Fruit fly (Drosophila melanogaster) whole organism, embryonic: ENCODE measurements around the gene Hecw.

ENCODE experiments used
- Atf-2 ChIP-seq: fragments of 200-800 bp; sonication (Bioruptor generic); optimal IDR thresholded peaks from 2 replicates; lab custom pipeline; 2016; ENCODE audit warnings: missing biosample characterization, missing genetic modification characterization
- Awh ChIP-seq: fragments of 200-800 bp; sonication (Bioruptor generic); IDR thresholded peaks from 2 replicates; pipeline ENCODE4, ENCODE4 v1.3.6; 2022; ENCODE audit warnings: missing biosample characterization, missing genetic modification characterization
- CG11085 ChIP-seq: fragments of 200-800 bp; sonication (Bioruptor generic); IDR thresholded peaks from 2 replicates; pipeline ENCODE4 v1.3.6; 2022; ENCODE audit warnings: missing biosample characterization, missing genetic modification characterization
- CG11456 ChIP-seq: fragments of 200-800 bp; sonication (Bioruptor generic); IDR thresholded peaks from 3 replicates; pipeline ENCODE4 v1.3.6; 2022; ENCODE audit warnings: missing biosample characterization, missing genetic modification characterization
- CG12299 ChIP-seq: fragments of 200-800 bp; sonication (Bioruptor generic); optimal IDR thresholded peaks from 2 replicates; lab custom pipeline; 2018; ENCODE audit warnings: missing biosample characterization, mild to moderate bottlenecking, missing genetic modification characterization
- CG12942 ChIP-seq: fragments of 200-800 bp; sonication (Bioruptor generic); optimal IDR thresholded peaks from 3 replicates; lab custom pipeline; 2016; ENCODE audit warnings: missing biosample characterization, missing genetic modification characterization
- CG15073 ChIP-seq: fragments of 200-800 bp; sonication (Bioruptor generic); optimal IDR thresholded peaks from 2 replicates; lab custom pipeline; 2016; ENCODE audit warnings: missing biosample characterization, missing genetic modification characterization
- CG15601 ChIP-seq: fragments of 200-800 bp; sonication (Bioruptor generic); optimal IDR thresholded peaks from 3 replicates; lab custom pipeline; 2019; ENCODE audit warnings: missing biosample characterization, mild to moderate bottlenecking, missing genetic modification characterization, moderate library complexity
- CG16779 ChIP-seq: fragments of 200-800 bp; sonication (Bioruptor generic); IDR thresholded peaks from 2 replicates; pipeline ENCODE4 v1.3.6; 2022; ENCODE audit warnings: missing biosample characterization, missing genetic modification characterization
- CG16863 ChIP-seq: fragments of 200-800 bp; sonication (Bioruptor generic); optimal IDR thresholded peaks from 3 replicates; lab custom pipeline; 2016; ENCODE audit warnings: missing biosample characterization, missing genetic modification characterization
- CG17912 ChIP-seq: fragments of 200-800 bp; sonication (Bioruptor generic); optimal IDR thresholded peaks from 2 replicates; lab custom pipeline; 2018; ENCODE audit warnings: missing biosample characterization, mild to moderate bottlenecking, missing genetic modification characterization
- CG2202 ChIP-seq: fragments of 200-800 bp; sonication (Bioruptor generic); optimal IDR thresholded peaks from 2 replicates; lab custom pipeline; 2018; ENCODE audit warnings: missing biosample characterization, mild to moderate bottlenecking, missing genetic modification characterization
- CG2678 ChIP-seq: fragments of 200-800 bp; sonication (Bioruptor generic); optimal IDR thresholded peaks from 3 replicates; lab custom pipeline; 2019; ENCODE audit warnings: missing biosample characterization, mild to moderate bottlenecking, missing genetic modification characterization, moderate library complexity
- CG3163 ChIP-seq: fragments of 200-800 bp; sonication (Bioruptor generic); optimal IDR thresholded peaks from 3 replicates; lab custom pipeline; 2016; ENCODE audit warnings: missing biosample characterization, missing genetic modification characterization
- CG32767 ChIP-seq: fragments of 200-800 bp; sonication (Bioruptor generic); IDR thresholded peaks from 2 replicates; pipeline ENCODE4 v1.3.6; 2022; ENCODE audit warnings: missing biosample characterization, missing genetic modification characterization
- CG34224 ChIP-seq: fragments of 200-800 bp; sonication (Bioruptor generic); IDR thresholded peaks from 3 replicates; pipeline ENCODE4 v1.3.6; 2022; ENCODE audit warnings: missing biosample characterization, missing genetic modification characterization; ENCODE audit not compliant: partially characterized antibody
- CG4282 ChIP-seq: fragments of 200-800 bp; sonication (Bioruptor generic); optimal IDR thresholded peaks from 2 replicates; lab custom pipeline; 2016; ENCODE audit warnings: missing biosample characterization, missing genetic modification characterization
- CG6689 ChIP-seq: fragments of 200-800 bp; sonication (Bioruptor generic); IDR thresholded peaks from 2 replicates; pipeline ENCODE4 v1.3.6; 2022; ENCODE audit warnings: missing biosample characterization, missing genetic modification characterization
- CG7271 ChIP-seq: fragments of 200-800 bp; sonication (Bioruptor generic); optimal IDR thresholded peaks from 2 replicates; lab custom pipeline; 2018; ENCODE audit warnings: missing biosample characterization, mild to moderate bottlenecking, missing genetic modification characterization, moderate library complexity
- CG7357 ChIP-seq: fragments of 200-800 bp; sonication (Bioruptor generic); IDR thresholded peaks from 3 replicates; pipeline ENCODE4 v1.3.6; 2022; ENCODE audit warnings: missing biosample characterization, missing genetic modification characterization
- CG7372 ChIP-seq: fragments of 200-800 bp; sonication (Bioruptor generic); IDR thresholded peaks from 2 replicates; pipeline ENCODE4 v1.3.6; 2022; ENCODE audit warnings: missing biosample characterization, missing genetic modification characterization
- CG7745 ChIP-seq: fragments of 200-800 bp; sonication (Bioruptor generic); optimal IDR thresholded peaks from 2 replicates; lab custom pipeline; 2018; ENCODE audit warnings: missing biosample characterization, mild to moderate bottlenecking, missing genetic modification characterization, moderate library complexity
- CG7987 ChIP-seq: fragments of 200-800 bp; sonication (Bioruptor generic); optimal IDR thresholded peaks from 2 replicates; lab custom pipeline; 2018; ENCODE audit warnings: missing biosample characterization, mild to moderate bottlenecking, missing genetic modification characterization, moderate library complexity
- CG8089 ChIP-seq: fragments of 200-800 bp; sonication (Bioruptor generic); optimal IDR thresholded peaks from 3 replicates; lab custom pipeline; 2016; ENCODE audit warnings: missing biosample characterization, missing genetic modification characterization
- CG8290 ChIP-seq, 3 experiments: fragments of 200-800 bp; sonication (Bioruptor generic); optimal IDR thresholded peaks; 2 replicates each; lab custom pipeline; 2016 to 2019; ENCODE audit warnings: missing biosample characterization in 3 of 3, missing genetic modification characterization in 3 of 3, mild to moderate bottlenecking in 2 of 3, moderate library complexity in 1 of 3
- CG8359 ChIP-seq: fragments of 200-800 bp; sonication (Bioruptor generic); optimal IDR thresholded peaks from 2 replicates; lab custom pipeline; 2017; ENCODE audit warnings: missing biosample characterization, mild to moderate bottlenecking, missing genetic modification characterization, borderline replicate concordance
- CG8924 ChIP-seq: fragments of 200-800 bp; optimal IDR thresholded peaks from 3 replicates; lab custom pipeline; 2019; ENCODE audit warnings: missing biosample characterization, mild to moderate bottlenecking, missing genetic modification characterization, moderate library complexity
- CG8944 ChIP-seq: fragments of 200-800 bp; sonication (Bioruptor generic); optimal IDR thresholded peaks from 3 replicates; lab custom pipeline; 2016; ENCODE audit warnings: missing biosample characterization, missing genetic modification characterization
- Ets97D ChIP-seq: fragments of 200-800 bp; sonication (Bioruptor generic); optimal IDR thresholded peaks from 3 replicates; lab custom pipeline; 2016; ENCODE audit warnings: missing biosample characterization, missing genetic modification characterization
- Hand ChIP-seq: fragments of 200-800 bp; sonication (Bioruptor generic); optimal IDR thresholded peaks from 2 replicates; lab custom pipeline; 2017; ENCODE audit warnings: mild to moderate bottlenecking, missing biosample characterization, missing genetic modification reagents, missing genetic modification characterization
- HmgZ ChIP-seq: fragments of 200-800 bp; sonication (Bioruptor generic); optimal IDR thresholded peaks from 2 replicates; lab custom pipeline; 2018; ENCODE audit warnings: missing biosample characterization, mild to moderate bottlenecking, missing genetic modification characterization
- Jarid2 ChIP-seq: fragments of 200-800 bp; sonication (Bioruptor generic); optimal IDR thresholded peaks from 3 replicates; lab custom pipeline; 2017; ENCODE audit warnings: mild to moderate bottlenecking, missing biosample characterization, missing genetic modification reagents, missing genetic modification characterization
- Opbp ChIP-seq: fragments of 200-800 bp; sonication (Bioruptor generic); IDR thresholded peaks from 3 replicates; pipeline ENCODE4 v1.3.6; 2022; ENCODE audit warnings: missing biosample characterization, missing genetic modification characterization; ENCODE audit not compliant: partially characterized antibody
- ap ChIP-seq: fragments of 200-800 bp; sonication (Bioruptor generic); IDR thresholded peaks from 2 replicates; pipeline ENCODE4 v1.3.6; 2022; ENCODE audit warnings: missing biosample characterization, missing genetic modification characterization
- btn ChIP-seq: fragments of 200-800 bp; sonication (Bioruptor generic); optimal IDR thresholded peaks from 2 replicates; lab custom pipeline; 2016; ENCODE audit warnings: missing biosample characterization, missing genetic modification characterization
- ci ChIP-seq: fragments of 200-800 bp; sonication (Bioruptor generic); IDR thresholded peaks from 3 replicates; pipeline ENCODE4 v1.3.6; 2022; ENCODE audit warnings: missing biosample characterization, missing genetic modification characterization
- crol ChIP-seq: fragments of 200-800 bp; sonication (Bioruptor generic); IDR thresholded peaks from 2 replicates; pipeline ENCODE4 v1.3.6; 2022; ENCODE audit warnings: missing biosample characterization, missing genetic modification characterization
- dan ChIP-seq: fragments of 200-800 bp; sonication (Bioruptor generic); IDR thresholded peaks from 2 replicates; pipeline ENCODE4 v1.3.6; 2022; ENCODE audit warnings: missing biosample characterization, missing genetic modification characterization
- esg ChIP-seq: fragments of 200-800 bp; sonication (Bioruptor generic); conservative IDR thresholded peaks from 2 replicates; pipeline ENCODE4 v1.3.6; 2022; ENCODE audit warnings: missing biosample characterization, missing genetic modification characterization
- fd3F ChIP-seq: fragments of 200-800 bp; sonication (Bioruptor generic); optimal IDR thresholded peaks from 2 replicates; lab custom pipeline; 2018; ENCODE audit warnings: missing biosample characterization, mild to moderate bottlenecking, missing genetic modification characterization, moderate library complexity
- gce ChIP-seq: fragments of 200-800 bp; sonication (Bioruptor generic); IDR thresholded peaks from 3 replicates; pipeline ENCODE4 v1.3.6; 2022; ENCODE audit warnings: missing biosample characterization, missing genetic modification characterization
- insv ChIP-seq, 2 experiments: fragments of 200-800 bp; sonication (Bioruptor generic); optimal IDR thresholded peaks; 3 replicates each; lab custom pipeline; 2016 to 2018; ENCODE audit warnings: missing biosample characterization in 2 of 2, missing genetic modification characterization in 2 of 2
- kay ChIP-seq: fragments of 200-800 bp; sonication (Bioruptor generic); optimal IDR thresholded peaks from 2 replicates; lab custom pipeline; 2016; ENCODE audit warnings: missing biosample characterization, missing genetic modification characterization
- knrl ChIP-seq: fragments of 200-800 bp; sonication (Bioruptor generic); IDR thresholded peaks from 3 replicates; pipeline ENCODE4 v1.3.6; 2022; ENCODE audit warnings: missing biosample characterization, missing genetic modification characterization; ENCODE audit not compliant: partially characterized antibody
- slou ChIP-seq: fragments of 200-800 bp; sonication (Bioruptor generic); optimal IDR thresholded peaks from 3 replicates; lab custom pipeline; 2016; ENCODE audit warnings: missing biosample characterization, missing genetic modification characterization
- zfh2 ChIP-seq: fragments of 200-800 bp; sonication (Bioruptor generic); optimal IDR thresholded peaks from 2 replicates; lab custom pipeline; 2016; ENCODE audit warnings: missing biosample characterization, missing genetic modification characterization

The Hecw gene

DNA sequence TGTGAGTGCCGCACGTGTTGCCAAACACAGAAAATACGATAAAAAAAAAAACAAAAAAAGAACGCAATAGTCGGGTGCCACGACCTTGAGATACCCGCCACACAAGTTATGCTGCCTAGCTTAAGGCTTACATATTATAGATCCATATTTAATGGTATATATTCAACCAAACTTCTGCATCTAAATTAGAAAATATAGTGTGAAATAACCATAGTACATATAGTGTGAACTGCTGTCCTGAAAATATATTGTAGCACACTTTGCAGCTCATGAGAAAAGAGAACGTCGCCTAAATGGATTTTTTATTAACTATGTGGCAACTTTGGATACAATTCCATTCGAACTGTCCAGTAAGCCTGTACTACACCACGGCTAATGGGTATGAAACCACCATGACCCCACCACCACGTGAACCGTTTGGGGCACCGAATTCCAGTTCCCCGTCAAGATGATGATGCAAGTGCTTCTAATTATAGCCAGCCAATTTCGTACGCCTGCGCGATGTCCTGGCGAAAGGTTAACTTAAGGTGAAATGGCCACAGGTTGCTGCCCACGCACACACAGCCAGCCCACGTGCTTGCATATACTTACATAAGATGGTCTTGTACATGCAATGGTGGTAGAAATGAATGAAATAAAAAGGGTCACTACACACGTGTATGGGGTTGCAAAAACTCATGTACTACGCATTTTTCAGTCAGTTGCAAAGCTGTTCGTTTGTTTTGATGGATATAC lies 8.5 kb upstream of the Hecw start (continued):
- TF ChIP-seq CG4282 (GFP tag; lab: Kevin White, UChicago) (peak; percentile 40), CG32767 (GFP tag; lab: Robert Waterston, UW) (peak; percentile 62), CG3163 (GFP tag; lab: Kevin White, UChicago) (peak; percentile 58), esg (GFP tag; lab: Robert Waterston, UW) (peak; percentile 66), CG7372 (GFP tag; lab: Robert Waterston, UW) (peak; percentile 46), dan (GFP tag; lab: Robert Waterston, UW) (no peak), CG7987 (GFP tag; lab: Kevin White, UChicago) (no peak), CG15601 (tag; lab: Kevin White, UChicago) (peak; percentile 50), CG7271 (tag; lab: Kevin White, UChicago) (no peak), zfh2 (GFP tag; lab: Kevin White, UChicago) (peak; percentile 74)

- TF ChIP-seq fd3F, result no peak
- no peak for TF ChIP-seq CG11456
- peak; percentile 5; the same call in 1 of the 3 replicates for TF ChIP-seq ci
- peak; percentile 88 for TF ChIP-seq crol (GFP tag; lab: Robert Waterston, UW)
- TF ChIP-seq CG15073 (GFP tag; lab: Kevin White, UChicago), result no peak
- TF ChIP-seq CG12299 (tag; lab: Kevin White, UChicago), result no peak
- TF ChIP-seq CG8290 (GFP tag; optimal IDR thresholded peaks at IDR 0.05; lab: Kevin White, UChicago), result no peak
- peak in 1 of 2 experiments; percentile 59 for TF ChIP-seq CG8290 (tag; optimal IDR thresholded peaks at IDR 0.05; lab: Kevin White, UChicago)
- TF ChIP-seq Hand (GFP tag; lab: Kevin White, UChicago), result no peak
- TF ChIP-seq gce (GFP tag; lab: Robert Waterston, UW), result no peak
- TF ChIP-seq CG8089 (GFP tag; lab: Kevin White, UChicago), result no peak
- no peak for TF ChIP-seq btn (GFP tag; lab: Kevin White, UChicago)
- TF ChIP-seq CG8924 (tag; lab: Kevin White, UChicago), result no peak
- TF ChIP-seq Atf-2 (GFP tag; lab: Kevin White, UChicago), result no peak
- no peak for TF ChIP-seq CG16779 (GFP tag; lab: Robert Waterston, UW)
- no peak for TF ChIP-seq slou (GFP tag; lab: Kevin White, UChicago)
- no peak for TF ChIP-seq CG8359
- TF ChIP-seq HmgZ (tag; lab: Kevin White, UChicago), result peak; percentile 41
- no peak for TF ChIP-seq kay
- TF ChIP-seq Jarid2 (GFP tag; lab: Kevin White, UChicago), result no peak
- TF ChIP-seq CG8944 (GFP tag; lab: Kevin White, UChicago), result no peak
- no peak for TF ChIP-seq CG16863
- TF ChIP-seq insv (GFP tag; optimal IDR thresholded peaks at IDR 0.05; lab: Kevin White, UChicago), result peak in 1 of 2 experiments; percentile 2
- TF ChIP-seq CG12942, result no peak
- no peak for TF ChIP-seq CG7357
- no peak for TF ChIP-seq CG2202
- TF ChIP-seq CG34224, result peak; percentile 95
- peak; percentile 84 for TF ChIP-seq knrl
- no peak for TF ChIP-seq CG17912 (GFP tag; lab: Kevin White, UChicago)
- peak; percentile 71 for TF ChIP-seq Ets97D (GFP tag; lab: Kevin White, UChicago)
- no peak for TF ChIP-seq Awh (GFP tag; lab: Robert Waterston, UW)
- TF ChIP-seq CG7745 (tag; lab: Kevin White, UChicago), result no peak
- TF ChIP-seq CG11085 (GFP tag; lab: Robert Waterston, UW), result no peak
- TF ChIP-seq CG2678 (tag; lab: Kevin White, UChicago), result no peak
- no peak for TF ChIP-seq CG6689 (GFP tag; lab: Robert Waterston, UW)
- TF ChIP-seq ap (GFP tag; lab: Robert Waterston, UW), result no peak
- peak; percentile 91 for TF ChIP-seq Opbp (GFP tag; lab: Robert Waterston, UW)
Measured at dm6 chrX:9600818-9601732, 7.7 kb upstream of the Hecw start, which contains the start of gene Gga. Gene Gga, plus strand, starts transcription at chrX:9601030.
